Worm (Caenorhabditis elegans) whole organism, young adult: ENCODE results near the gene klp-7.

Experiments
- K11D2.4 ChIP-seq: fragments of 200-800 bp; sonication (Bioruptor generic); IDR thresholded peaks from 2 replicates; pipeline ENCODE4 v1.3.6; 2022; ENCODE audit warnings: missing genetic modification reagents, missing genetic modification characterization, missing compliant biosample characterization
- ama-1 ChIP-seq, 3 experiments: fragments of 150-350 bp in 1 of 3; sonication (generic microtip) in 2 of 3; optimal IDR thresholded peaks; 2 replicates each; lab custom pipeline; 2014 to 2018; ENCODE audit warnings: missing biosample characterization in 2 of 3, missing genetic modification characterization in 2 of 3, missing genetic modification reagents in 2 of 3
- ceh-27 ChIP-seq: fragments of 200-800 bp; sonication (Bioruptor generic); optimal IDR thresholded peaks from 2 replicates; lab custom pipeline; 2018; ENCODE audit warnings: mild to moderate bottlenecking, missing genetic modification characterization, moderate library complexity, missing compliant biosample characterization
- nfyb-1 ChIP-seq: fragments of 200-800 bp; sonication (Bioruptor generic); IDR thresholded peaks from 2 replicates; pipeline ENCODE4 v1.3.6; 2022; ENCODE audit warnings: missing genetic modification reagents, missing genetic modification characterization, missing compliant biosample characterization
- snpc-4 ChIP-seq, 5 experiments: fragments of 150-350 bp in 1 of 5; sonication (generic microtip) in 4 of 5; optimal IDR thresholded peaks; 2 replicates each; lab custom pipeline; 2014 to 2018; ENCODE audit warnings: missing genetic modification characterization in 5 of 5, missing biosample characterization in 3 of 5, antibody characterized with exemption in 2 of 5, mild to moderate bottlenecking in 2 of 5, missing compliant biosample characterization in 2 of 5, missing genotype in 2 of 5, moderate library complexity in 2 of 5, missing genetic modification reagents in 1 of 5
- unc-62 ChIP-seq: fragments of 150-350 bp; optimal IDR thresholded peaks from 2 replicates; lab custom pipeline; 2014; ENCODE audit warnings: missing biosample characterization, missing genetic modification reagents, missing genetic modification characterization
- ztf-3 ChIP-seq: fragments of 200-800 bp; sonication (Bioruptor generic); optimal IDR thresholded peaks from 2 replicates; lab custom pipeline; 2018; ENCODE audit warnings: mild to moderate bottlenecking, missing genetic modification characterization, missing compliant biosample characterization

DNA sequence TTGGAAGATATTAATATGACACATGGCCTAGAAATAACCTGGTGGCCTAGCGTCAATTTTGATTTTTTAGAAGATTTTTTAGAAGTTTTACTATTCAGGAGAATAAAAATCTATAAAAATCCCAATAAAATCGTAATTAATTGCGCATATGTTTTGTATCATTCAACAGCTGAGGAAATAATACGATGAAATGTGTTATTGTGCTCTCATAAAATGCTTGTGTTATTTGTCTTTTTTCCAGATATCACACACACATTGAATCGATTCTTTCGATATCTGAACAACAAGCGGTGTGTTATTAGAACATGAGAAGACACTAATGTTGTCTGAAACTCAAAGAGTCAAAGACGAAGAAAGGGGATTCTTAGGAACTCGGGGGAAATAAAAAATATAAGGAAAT lies 19.4 kb downstream of the klp-7 start:
- TF ChIP-seq snpc-4 (GFP tag; optimal IDR thresholded peaks at IDR 0.05; lab: Kevin White, UChicago) (no peak), snpc-4 (tag; optimal IDR thresholded peaks at IDR 0.05; lab: Kevin White, UChicago) (no peak), unc-62 (GFP tag; lab: Kevin White, UChicago) (no peak), K11D2.4 (GFP tag; lab: Robert Waterston, UW) (no peak), nfyb-1 (GFP tag; lab: Robert Waterston, UW) (no peak), ztf-3 (GFP tag; lab: Kevin White, UChicago) (no peak), ama-1 (optimal IDR thresholded peaks at IDR 0.05; lab: Kevin White, UChicago) (no peak), ama-1 (GFP tag; optimal IDR thresholded peaks at IDR 0.05; lab: Kevin White, UChicago) (no peak), ceh-27 (GFP tag; lab: Kevin White, UChicago) (no peak)
